Fruit fly (Drosophila melanogaster): ENCODE results near the gene eff.
A peak's percentile ranks its signal among the peaks of the same experiment; 100 is the strongest.

eff gene

DNA sequence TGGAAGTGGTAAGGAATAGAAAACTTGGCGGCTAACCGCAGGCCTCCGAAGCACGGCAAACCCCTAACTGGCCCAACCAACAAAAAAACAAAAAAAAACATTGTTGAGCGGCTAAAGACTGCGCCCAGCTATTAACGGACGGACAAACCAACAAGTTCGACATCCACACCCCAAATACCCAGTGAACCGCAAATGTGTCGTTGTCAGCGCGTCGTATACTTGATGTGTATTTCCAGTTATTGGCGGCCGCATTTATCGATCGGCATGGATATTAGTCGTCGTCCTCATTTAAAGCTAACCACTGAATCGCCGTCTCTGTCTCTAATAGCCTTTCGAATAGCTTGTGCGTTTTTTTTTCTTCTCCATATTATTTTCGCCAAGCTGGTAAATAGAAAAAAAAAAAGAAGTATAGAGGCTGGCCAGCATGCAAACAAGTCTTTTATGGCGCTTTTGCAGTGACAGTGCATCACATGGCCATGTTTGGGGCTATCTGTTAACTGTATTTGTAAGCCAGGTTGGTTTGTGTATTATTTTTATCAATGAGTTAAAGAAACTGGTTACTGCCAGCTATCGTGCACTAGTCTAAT is 25.4 kb upstream of the eff start:
- TF ChIP-seq CoRest (tag; optimal IDR thresholded peaks at IDR 0.05) (no peak), dan (GFP tag; IDR thresholded peaks at IDR 0.05) (no peak), onecut (GFP tag; IDR thresholded peaks at IDR 0.05) (peak; percentile 71), slp2 (GFP tag; optimal IDR thresholded peaks at IDR 0.05) (no peak), unpg (GFP tag; optimal IDR thresholded peaks at IDR 0.05) (no peak), Ets65A (GFP tag) (peak; percentile 27), CG5180 (GFP tag; optimal IDR thresholded peaks at IDR 0.05) (peak; percentile 52), chinmo (GFP tag; IDR thresholded peaks at IDR 0.05; ENCODE audit: partially characterized antibody) (0 out of 4 replicates have a peak, but pooled peaks have one; percentile 69), p53 (GFP tag; optimal IDR thresholded peaks at IDR 0.05) (no peak), HmgZ (tag; optimal IDR thresholded peaks at IDR 0.05) (no peak), BtbVII (GFP tag; optimal IDR thresholded peaks at IDR 0.05) (no peak), en (GFP tag; optimal IDR thresholded peaks at IDR 0.05) (no peak), crol (GFP tag; IDR thresholded peaks at IDR 0.05) (no peak)

DNA sequence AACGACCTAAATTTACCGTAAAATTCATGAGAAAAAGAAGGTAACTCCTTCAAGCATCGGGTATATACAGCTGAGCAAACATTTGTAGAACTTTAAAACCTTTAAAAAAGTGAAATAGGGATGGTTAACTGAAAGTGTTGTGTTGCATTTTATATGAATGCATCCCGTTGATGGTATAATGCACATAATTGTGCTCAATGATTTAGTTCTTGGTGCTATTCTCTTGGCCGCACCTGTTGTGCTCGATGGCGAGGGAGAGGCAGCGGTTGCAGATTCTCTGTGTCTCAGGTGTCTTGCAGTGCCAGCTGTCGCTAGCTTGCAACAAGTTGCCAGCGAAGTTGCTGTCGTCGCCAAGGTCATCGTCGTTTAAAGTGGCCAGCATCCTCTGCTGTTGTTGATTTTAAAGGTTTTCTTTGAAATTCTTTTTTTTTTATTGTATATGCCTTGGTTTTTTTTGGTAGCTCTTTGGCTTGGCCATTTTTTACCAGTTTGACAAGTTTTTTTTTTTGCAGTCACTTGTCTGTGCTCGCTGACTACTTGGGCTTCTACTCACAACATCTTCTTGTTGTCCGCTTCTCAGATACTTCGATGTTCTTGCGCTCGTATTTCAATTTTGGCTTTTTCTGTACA is 24.4 kb upstream of the eff start:
- TF ChIP-seq shn (GFP tag; optimal IDR thresholded peaks at IDR 0.05) (no peak), CG10462 (GFP tag; optimal IDR thresholded peaks at IDR 0.05) (no peak), CG7271 (tag; optimal IDR thresholded peaks at IDR 0.05) (no peak), chinmo (GFP tag; IDR thresholded peaks at IDR 0.05; ENCODE audit: partially characterized antibody) (0 out of 4 replicates have a peak, but pooled peaks have one; percentile 24), CG4360 (GFP tag; IDR thresholded peaks at IDR 0.05) (no peak), HLH4C (GFP tag; IDR thresholded peaks at IDR 0.05; ENCODE audit: partially characterized antibody) (no peak), tna (GFP tag; IDR thresholded peaks at IDR 0.05; ENCODE audit: partially characterized antibody) (no peak), bsh (GFP tag; optimal IDR thresholded peaks at IDR 0.05) (peak in 1 of 2 experiments; percentile 28), CG33213 (GFP tag; optimal IDR thresholded peaks at IDR 0.05) (no peak), unpg (GFP tag; optimal IDR thresholded peaks at IDR 0.05) (no peak), nom (GFP tag; optimal IDR thresholded peaks at IDR 0.05) (peak; percentile 87), zf30C (GFP tag; optimal IDR thresholded peaks at IDR 0.05) (no peak), Drgx (GFP tag; IDR thresholded peaks at IDR 0.05) (peak; percentile 80), Poxn (GFP tag; IDR thresholded peaks at IDR 0.05) (no peak), CG14667 (GFP tag; IDR thresholded peaks at IDR 0.05) (no peak), gfzf (GFP tag; optimal IDR thresholded peaks at IDR 0.05) (no peak), CG11085 (GFP tag; IDR thresholded peaks at IDR 0.05) (no peak)

DNA sequence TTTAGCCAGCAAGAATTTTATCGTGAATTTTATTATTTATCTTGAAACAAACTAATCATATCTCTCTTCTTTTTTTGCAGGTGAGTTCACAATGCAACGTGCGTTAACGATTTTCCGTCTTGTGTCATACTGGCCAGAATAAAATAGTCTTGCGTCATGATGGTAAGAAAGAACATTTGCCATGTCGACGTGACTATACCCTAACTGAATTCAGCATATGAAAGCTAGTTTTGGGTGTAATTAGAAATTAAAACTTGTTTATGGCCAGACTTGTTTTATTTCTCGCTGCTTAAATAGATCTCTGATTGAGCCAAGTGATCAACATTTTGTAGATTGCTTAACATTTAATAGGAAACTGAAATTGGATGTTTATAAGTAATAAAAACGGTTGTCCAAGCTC is 23.0 kb upstream of the eff start:
- peak; percentile 36 for TF ChIP-seq sens (GFP tag)
- peak; percentile 63 for TF ChIP-seq Ets65A (GFP tag)
- no peak for TF ChIP-seq Dbx (GFP tag; IDR thresholded peaks at IDR 0.05)

DNA sequence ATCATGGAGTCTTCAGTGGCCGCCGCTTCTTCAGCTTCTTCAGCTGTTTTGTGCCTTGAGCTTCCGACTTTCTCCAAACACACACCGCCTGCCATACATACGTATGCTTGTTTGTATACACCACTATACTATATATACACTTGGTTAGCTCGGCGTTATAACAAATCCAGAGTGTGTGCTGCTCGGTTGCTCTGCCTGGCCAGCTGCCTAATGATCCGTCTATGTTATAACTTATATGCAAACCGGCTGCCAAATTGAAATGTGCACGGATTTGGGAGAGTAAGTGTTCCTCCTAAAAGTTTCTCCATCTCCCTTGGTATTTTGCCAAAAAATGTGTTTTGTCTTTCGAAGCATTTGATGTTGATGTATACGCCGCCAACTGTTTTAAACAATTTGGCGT is 22.4 kb upstream of the eff start:
- TF ChIP-seq nau (GFP tag; optimal IDR thresholded peaks at IDR 0.05) (peak; percentile 32), sd (tag; optimal IDR thresholded peaks at IDR 0.05) (peak; percentile 83), pan (optimal IDR thresholded peaks at IDR 0.05) (no peak), pan (GFP tag; optimal IDR thresholded peaks at IDR 0.05 in 1 of 2, IDR thresholded peaks at IDR 0.05 in 1 of 2) (peak in 1 of 2 experiments; percentile 32), sens-2 (GFP tag; IDR thresholded peaks at IDR 0.05) (no peak), NfI (GFP tag; optimal IDR thresholded peaks at IDR 0.05) (peak; percentile 16), ara (GFP tag; IDR thresholded peaks at IDR 0.05) (0 out of 2 replicates have a peak, but pooled peaks have one; percentile 11), Med (GFP tag) (peak; percentile 60), sug (tag; optimal IDR thresholded peaks at IDR 0.05) (no peak), Pdp1 (GFP tag; optimal IDR thresholded peaks at IDR 0.05) (peak in 1 of 2 experiments; percentile 16), CG12769 (tag; optimal IDR thresholded peaks at IDR 0.05) (peak; percentile 59), sc (optimal IDR thresholded peaks at IDR 0.05) (no peak), sc (GFP tag; optimal IDR thresholded peaks at IDR 0.05) (no peak), CG4854 (GFP tag; optimal IDR thresholded peaks at IDR 0.05) (no peak)

Data from whole organism, embryonic.